Worm (Caenorhabditis elegans): ENCODE results near the gene C33H5.1.

C33H5.1 gene

ce11 chrIV:7846386-7846785 lies 37.7 kb downstream of the C33H5.1 start, which contains the start of gene C06A6.2:
TSS of gene C06A6.2 (plus strand) at chrIV:7846622.
- no peak for TF ChIP-seq nhr-11 (tag; optimal IDR thresholded peaks at IDR 0.05)
- TF ChIP-seq ztf-4 (tag; optimal IDR thresholded peaks at IDR 0.05), result no peak
- TF ChIP-seq lin-15B (tag; optimal IDR thresholded peaks at IDR 0.05), result no peak
- TF ChIP-seq ama-1 (optimal IDR thresholded peaks at IDR 0.05), result no peak
- peak; percentile 0 for TF ChIP-seq nfya-1 (tag; optimal IDR thresholded peaks at IDR 0.05; ENCODE audit: insufficient read depth)

- TF ChIP-seq snpc-4 (tag; optimal IDR thresholded peaks at IDR 0.05) (no peak), unc-62 (GFP tag; optimal IDR thresholded peaks at IDR 0.05) (no peak), nfya-1 (tag; optimal IDR thresholded peaks at IDR 0.05; ENCODE audit: insufficient read depth) (no peak), pha-4 (tag; optimal IDR thresholded peaks at IDR 0.05) (no peak), fkh-2 (tag; optimal IDR thresholded peaks at IDR 0.05) (no peak), nhr-11 (tag; optimal IDR thresholded peaks at IDR 0.05) (no peak), mml-1 (tag; optimal IDR thresholded peaks at IDR 0.05) (no peak), nhr-25 (tag; optimal IDR thresholded peaks at IDR 0.05) (no peak), egl-27 (tag; optimal IDR thresholded peaks at IDR 0.05) (no peak), jun-1 (tag; optimal IDR thresholded peaks at IDR 0.05) (no peak), skn-1 (tag; optimal IDR thresholded peaks at IDR 0.05) (no peak), eor-1 (tag; optimal IDR thresholded peaks at IDR 0.05) (no peak), lin-15B (tag; optimal IDR thresholded peaks at IDR 0.05) (no peak)
Observed at ce11 chrIV:7849235-7849634, 40.5 kb downstream of the C33H5.1 start.

ce11 chrIV:7850329-7850728 lies 41.6 kb downstream of the C33H5.1 start:
- TF ChIP-seq ztf-4 (tag; optimal IDR thresholded peaks at IDR 0.05) (no peak), elt-1 (tag; optimal IDR thresholded peaks at IDR 0.05) (no peak), snpc-4 (tag; optimal IDR thresholded peaks at IDR 0.05) (no peak), nhr-25 (tag; optimal IDR thresholded peaks at IDR 0.05) (no peak), lin-15B (tag; optimal IDR thresholded peaks at IDR 0.05) (no peak), egl-27 (tag; optimal IDR thresholded peaks at IDR 0.05) (no peak), nfya-1 (tag; optimal IDR thresholded peaks at IDR 0.05; ENCODE audit: insufficient read depth) (no peak), zag-1 (tag; optimal IDR thresholded peaks at IDR 0.05) (no peak), mdl-1 (tag; optimal IDR thresholded peaks at IDR 0.05) (no peak), nhr-67 (tag; optimal IDR thresholded peaks at IDR 0.05) (no peak)

- no peak for TF ChIP-seq fkh-2 (tag; optimal IDR thresholded peaks at IDR 0.05)
- no peak for TF ChIP-seq unc-62 (GFP tag; optimal IDR thresholded peaks at IDR 0.05)
- TF ChIP-seq lin-15B (tag; optimal IDR thresholded peaks at IDR 0.05), result no peak
- no peak for TF ChIP-seq lsy-12 (tag; optimal IDR thresholded peaks at IDR 0.05)
- TF ChIP-seq mml-1 (tag; optimal IDR thresholded peaks at IDR 0.05), result no peak
- no peak for TF ChIP-seq jun-1 (tag; optimal IDR thresholded peaks at IDR 0.05)
- TF ChIP-seq unc-39 (tag; optimal IDR thresholded peaks at IDR 0.05), result no peak
Observed at ce11 chrIV:7851291-7851690, 42.6 kb downstream of the C33H5.1 start.

Measured in whole organism, L3 larva.